Worm (Caenorhabditis elegans): ENCODE results near the gene ZK688.9.

- no peak for TF ChIP-seq lin-39 (tag; optimal IDR thresholded peaks at IDR 0.05)
- no peak for TF ChIP-seq unc-62 (GFP tag; optimal IDR thresholded peaks at IDR 0.05)
- no peak for TF ChIP-seq nhr-237 (tag; optimal IDR thresholded peaks at IDR 0.05)
- TF ChIP-seq nhr-6 (tag; optimal IDR thresholded peaks at IDR 0.05), result no peak
Observed at ce11 chrIII:7893224-7893623, 10.4 kb upstream of the ZK688.9 start.

Data from whole organism, L2 larva.